Worm (Caenorhabditis elegans) whole organism, L2 larva: Measurements from ENCODE around the gene C49C3.15.

Experiments used
- elt-3 ChIP-seq: sonication (generic microtip); optimal IDR thresholded peaks from 2 replicates; lab custom pipeline; 2017; ENCODE audit warnings: missing biosample characterization, missing genetic modification characterization
- mab-5 ChIP-seq: fragments of 150-350 bp; optimal IDR thresholded peaks from 2 replicates; lab custom pipeline; 2014; ENCODE audit warnings: missing biosample characterization, missing genetic modification characterization
- nhr-237 ChIP-seq: fragments of 150-350 bp; optimal IDR thresholded peaks from 2 replicates; lab custom pipeline; 2014; ENCODE audit warnings: missing biosample characterization, missing genetic modification characterization
- nhr-77 ChIP-seq: fragments of 150-350 bp; optimal IDR thresholded peaks from 2 replicates; lab custom pipeline; 2014; ENCODE audit warnings: missing biosample characterization, missing genetic modification characterization
- snpc-4 ChIP-seq: fragments of 150-350 bp; optimal IDR thresholded peaks from 2 replicates; lab custom pipeline; 2014; ENCODE audit warnings: missing biosample characterization, missing genetic modification characterization
- unc-55 ChIP-seq: fragments of 150-350 bp; sonication (generic microtip); optimal IDR thresholded peaks from 3 replicates; lab custom pipeline; 2014; ENCODE audit warnings: missing biosample characterization, missing genetic modification reagents, missing genetic modification characterization

ce11 chrIV:17320445-17320844, 13.6 kb upstream of the C49C3.15 start, which contains the start of gene C49C3.4:
- TF ChIP-seq nhr-77: no peak
- no peak for TF ChIP-seq unc-55 (GFP tag; lab: Kevin White, UChicago)
- no peak for TF ChIP-seq nhr-237
- no peak for TF ChIP-seq mab-5 (tag; lab: Kevin White, UChicago)
- no peak for TF ChIP-seq elt-3
- TF ChIP-seq snpc-4 (tag; lab: Kevin White, UChicago): no peak
